Worm (Caenorhabditis elegans): ENCODE data around the gene col-87.

col-87 gene

DNA sequence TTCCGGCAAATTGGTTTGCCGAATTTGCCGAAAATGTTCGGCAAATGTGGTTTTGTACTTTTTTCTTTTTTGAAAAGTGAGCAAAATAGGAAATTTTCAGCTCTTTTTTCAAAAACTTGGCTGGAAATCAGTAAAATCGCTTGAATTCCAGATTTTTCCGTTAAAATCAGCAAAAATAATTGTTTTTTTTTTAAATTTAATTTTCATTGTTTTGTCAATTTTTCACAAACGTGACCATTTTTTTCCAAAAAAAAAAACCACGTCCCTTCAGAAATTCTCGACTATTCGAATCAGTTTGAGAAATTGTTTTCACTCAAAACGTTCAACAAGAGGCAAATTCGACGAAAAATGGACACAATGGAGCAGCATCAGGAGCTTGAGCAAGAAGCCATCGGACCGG is 43.0 kb upstream of the col-87 start, which contains the start of gene K09E4.1:
K09E4.1 (plus strand) TSS at position 301 of the 400 bp plus-strand sequence.
- TF ChIP-seq skn-1 (tag; optimal IDR thresholded peaks at IDR 0.05) (no peak), hlh-30 (tag; optimal IDR thresholded peaks at IDR 0.05; ENCODE audit: insufficient read depth) (no peak), sdz-12 (GFP tag; optimal IDR thresholded peaks at IDR 0.05) (no peak), ceh-32 (tag; optimal IDR thresholded peaks at IDR 0.05; ENCODE audit: poor library complexity) (no peak), set-16 (GFP tag; IDR thresholded peaks at IDR 0.05) (no peak), ZK546.5 (tag; optimal IDR thresholded peaks at IDR 0.05) (no peak), R02D3.7 (tag; optimal IDR thresholded peaks at IDR 0.05) (no peak), hif-1 (tag; optimal IDR thresholded peaks at IDR 0.05) (no peak)

DNA sequence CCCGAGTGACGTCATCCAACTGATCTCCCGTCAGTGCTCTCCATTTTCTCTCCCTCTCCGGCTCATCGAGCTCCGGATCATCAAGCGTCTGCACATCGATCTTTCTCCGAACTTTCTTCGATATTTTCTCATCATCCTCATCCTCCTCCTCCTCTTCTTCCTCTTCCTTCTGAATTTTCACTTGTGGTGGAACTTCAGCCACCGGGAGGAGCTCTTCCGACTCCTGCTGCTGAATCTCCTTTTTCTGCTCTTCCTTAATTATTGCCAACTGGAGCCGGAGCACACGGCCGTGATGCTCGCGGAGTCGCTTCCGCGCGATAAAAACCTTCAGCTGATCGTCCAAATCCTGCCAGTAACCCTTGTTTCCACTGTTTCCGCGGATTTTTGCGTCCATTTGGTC is 41.8 kb upstream of the col-87 start:
- TF ChIP-seq ceh-44 (GFP tag; IDR thresholded peaks at IDR 0.05) (no peak), pqm-1 (tag; optimal IDR thresholded peaks at IDR 0.05) (no peak), dmd-9 (GFP tag; IDR thresholded peaks at IDR 0.05) (no peak), aly-2 (tag; optimal IDR thresholded peaks at IDR 0.05) (no peak), mes-2 (tag; optimal IDR thresholded peaks at IDR 0.05; ENCODE audit: poor library complexity, severe bottlenecking) (no peak), arid-1 (GFP tag; conservative IDR thresholded peaks at IDR 0.05) (0 out of 2 replicates have a peak, but pooled peaks have one; percentile 14), F10B5.3 (tag; optimal IDR thresholded peaks at IDR 0.05) (no peak), tra-1 (GFP tag; IDR thresholded peaks at IDR 0.05) (no peak), ceh-82 (tag; optimal IDR thresholded peaks at IDR 0.05) (no peak), tag-97 (GFP tag; IDR thresholded peaks at IDR 0.05) (no peak), lir-3 (tag; optimal IDR thresholded peaks at IDR 0.05) (no peak), skn-1 (tag; optimal IDR thresholded peaks at IDR 0.05) (no peak), F44E2.7 (GFP tag; IDR thresholded peaks at IDR 0.05) (no peak), fos-1 (tag; optimal IDR thresholded peaks at IDR 0.05) (no peak), nhr-237 (tag; optimal IDR thresholded peaks at IDR 0.05) (no peak), unc-62 (GFP tag; optimal IDR thresholded peaks at IDR 0.05 in 1 of 2) (peak in 1 of 2 experiments; percentile 54), unc-62 (tag; optimal IDR thresholded peaks at IDR 0.05) (no peak), mdl-1 (tag; optimal IDR thresholded peaks at IDR 0.05) (no peak), ztf-7 (tag; optimal IDR thresholded peaks at IDR 0.05) (no peak), lin-29 (GFP tag; IDR thresholded peaks at IDR 0.05) (no peak), set-16 (GFP tag; IDR thresholded peaks at IDR 0.05) (peak; percentile 58), nhr-111 (GFP tag; optimal IDR thresholded peaks at IDR 0.05) (no peak), lin-13 (GFP tag; optimal IDR thresholded peaks at IDR 0.05) (no peak), egl-43 (GFP tag; IDR thresholded peaks at IDR 0.05) (no peak), F49E8.2 (tag; optimal IDR thresholded peaks at IDR 0.05; ENCODE audit: borderline replicate concordance) (no peak)

DNA sequence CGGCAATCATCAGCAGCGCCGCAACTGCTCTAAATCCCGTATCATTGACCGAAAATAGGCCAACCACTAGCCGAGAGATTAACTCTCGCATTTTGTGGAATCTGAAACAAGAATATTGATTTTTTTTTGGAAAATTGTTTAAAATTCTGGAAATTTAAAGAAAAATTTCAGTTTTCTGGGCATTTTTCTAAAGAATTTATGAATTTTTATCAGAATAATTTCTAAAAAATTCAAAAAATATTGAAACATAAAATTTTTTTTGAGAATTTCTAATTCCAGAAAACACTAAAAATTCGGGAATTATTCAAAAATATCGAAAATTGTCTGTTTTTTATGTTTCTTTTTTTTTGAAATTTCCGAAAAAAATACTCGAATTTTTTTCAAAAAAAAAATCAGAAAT is 38.2 kb upstream of the col-87 start, which contains the start of gene algn-3:
algn-3 (minus strand) TSS at position 101 of the 400 bp plus-strand sequence.
- TF ChIP-seq hmg-1.1 (GFP tag; IDR thresholded peaks at IDR 0.05), result no peak
- no peak for TF ChIP-seq lin-29 (GFP tag; IDR thresholded peaks at IDR 0.05)
- TF ChIP-seq spr-1 (tag; optimal IDR thresholded peaks at IDR 0.05), result no peak
- TF ChIP-seq F44E2.7 (GFP tag; IDR thresholded peaks at IDR 0.05), result no peak
- no peak for TF ChIP-seq vab-7 (GFP tag; IDR thresholded peaks at IDR 0.05)
- TF ChIP-seq php-3 (GFP tag; IDR thresholded peaks at IDR 0.05), result no peak
- no peak for TF ChIP-seq daf-12 (tag; optimal IDR thresholded peaks at IDR 0.05)
- TF ChIP-seq ztf-7 (tag; optimal IDR thresholded peaks at IDR 0.05), result no peak
- no peak for TF ChIP-seq ceh-32 (tag; optimal IDR thresholded peaks at IDR 0.05; ENCODE audit: poor library complexity)
- no peak for TF ChIP-seq nhr-111 (GFP tag; optimal IDR thresholded peaks at IDR 0.05)
- no peak for TF ChIP-seq Y5F2A.4 (GFP tag; optimal IDR thresholded peaks at IDR 0.05)
- no peak for TF ChIP-seq lin-38 (GFP tag; IDR thresholded peaks at IDR 0.05)
- TF ChIP-seq lin-39 (tag; optimal IDR thresholded peaks at IDR 0.05), result no peak
- TF ChIP-seq ZK546.5 (tag; optimal IDR thresholded peaks at IDR 0.05), result no peak
- TF ChIP-seq ZK337.2 (GFP tag; IDR thresholded peaks at IDR 0.05), result no peak

Data from whole organism, L4 larva.